Worm (Caenorhabditis elegans) whole organism, young adult: Measurements from ENCODE around the gene vamp-7.

Source experiments
- ama-1 ChIP-seq, 3 experiments: fragments of 150-350 bp in 1 of 3; sonication (generic microtip) in 2 of 3; optimal IDR thresholded peaks; 2 replicates each; lab custom pipeline; 2014 to 2018; ENCODE audit warnings: missing biosample characterization in 2 of 3, missing genetic modification characterization in 2 of 3, missing genetic modification reagents in 2 of 3
- athp-1 ChIP-seq: sonication (generic microtip); optimal IDR thresholded peaks from 2 replicates; lab custom pipeline; 2017; ENCODE audit warnings: mild to moderate bottlenecking, missing genetic modification characterization, missing compliant biosample characterization
- dpl-1 ChIP-seq: fragments of 150-350 bp; optimal IDR thresholded peaks from 2 replicates; lab custom pipeline; 2014; ENCODE audit warnings: missing biosample characterization, missing genetic modification reagents, missing genetic modification characterization
- him-1 ChIP-seq: sonication (generic microtip); optimal IDR thresholded peaks from 2 replicates; lab custom pipeline; 2016; ENCODE audit warnings: missing genotype, missing genetic modification reagents, missing genetic modification characterization, missing compliant biosample characterization
- lin-35 ChIP-seq, 3 experiments: fragments of 150-350 bp in 2 of 3; sonication (generic microtip) in 1 of 3; optimal IDR thresholded peaks; 2 replicates each; lab custom pipeline; 2014 to 2018; ENCODE audit warnings: missing biosample characterization in 3 of 3, missing genetic modification characterization in 3 of 3, missing genetic modification reagents in 3 of 3
- mxl-1 ChIP-seq: sonication (generic microtip); optimal IDR thresholded peaks from 2 replicates; lab custom pipeline; 2016; ENCODE audit warnings: missing genetic modification characterization, missing compliant biosample characterization
- nhr-80 ChIP-seq: sonication (generic microtip); optimal IDR thresholded peaks from 2 replicates; lab custom pipeline; 2016; ENCODE audit warnings: missing genetic modification characterization, missing compliant biosample characterization
- pha-4 ChIP-seq: fragments of 150-350 bp; sonication (generic microtip); optimal IDR thresholded peaks from 2 replicates; lab custom pipeline; 2014; ENCODE audit warnings: missing biosample characterization, missing genetic modification reagents, missing genetic modification characterization
- rec-8 ChIP-seq, 2 experiments: sonication (generic microtip); optimal IDR thresholded peaks; 2 replicates each; lab custom pipeline; 2016; ENCODE audit warnings: mild to moderate bottlenecking in 2 of 2, missing genetic modification characterization in 2 of 2, missing genetic modification reagents in 2 of 2, missing genotype in 2 of 2, missing biosample characterization in 1 of 2, missing compliant biosample characterization in 1 of 2, moderate library complexity in 1 of 2
- snpc-4 ChIP-seq, 5 experiments: fragments of 150-350 bp in 1 of 5; sonication (generic microtip) in 4 of 5; optimal IDR thresholded peaks; 2 replicates each; lab custom pipeline; 2014 to 2018; ENCODE audit warnings: missing genetic modification characterization in 5 of 5, missing biosample characterization in 3 of 5, antibody characterized with exemption in 2 of 5, mild to moderate bottlenecking in 2 of 5, missing compliant biosample characterization in 2 of 5, missing genotype in 2 of 5, moderate library complexity in 2 of 5, missing genetic modification reagents in 1 of 5
- tlf-1 ChIP-seq: fragments of 200-800 bp; sonication (Bioruptor generic); optimal IDR thresholded peaks from 2 replicates; lab custom pipeline; 2018; ENCODE audit warnings: mild to moderate bottlenecking, missing genetic modification characterization, missing compliant biosample characterization
- unc-62 ChIP-seq: fragments of 150-350 bp; optimal IDR thresholded peaks from 2 replicates; lab custom pipeline; 2014; ENCODE audit warnings: missing biosample characterization, missing genetic modification reagents, missing genetic modification characterization

DNA sequence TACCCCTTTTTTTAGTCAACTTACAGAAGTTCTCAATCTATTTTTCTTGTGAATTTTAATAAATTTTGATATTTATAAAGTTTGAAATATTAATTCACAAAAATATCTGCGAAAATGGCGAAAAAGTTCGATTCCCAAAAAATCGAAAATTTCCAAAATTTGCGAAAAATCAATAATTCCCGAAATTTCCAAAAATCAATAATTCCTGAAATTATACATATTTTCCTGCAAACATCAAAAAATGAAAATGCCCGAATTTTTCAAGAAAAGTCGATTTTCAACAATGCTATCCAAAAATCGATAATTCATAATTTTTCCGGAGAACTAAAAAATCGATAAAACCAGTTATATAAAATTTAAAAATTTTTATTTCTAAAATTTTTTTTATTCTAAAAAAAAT is 42.2 kb downstream of the vamp-7 start:
- TF ChIP-seq dpl-1 (GFP tag; lab: Kevin White, UChicago): no peak
- TF ChIP-seq pha-4 (tag; lab: Kevin White, UChicago): no peak
- no peak for TF ChIP-seq rec-8 (tag; optimal IDR thresholded peaks at IDR 0.05; lab: Kevin White, UChicago)
- TF ChIP-seq him-1: peak; percentile 17
- no peak for TF ChIP-seq mxl-1 (tag; lab: Kevin White, UChicago)
- TF ChIP-seq athp-1 (tag; lab: Kevin White, UChicago): no peak
- no peak for TF ChIP-seq tlf-1 (GFP tag; lab: Kevin White, UChicago)
- no peak for TF ChIP-seq unc-62
- TF ChIP-seq snpc-4 (GFP tag; optimal IDR thresholded peaks at IDR 0.05; lab: Kevin White, UChicago): no peak
- no peak for TF ChIP-seq snpc-4 (tag; optimal IDR thresholded peaks at IDR 0.05; lab: Kevin White, UChicago)
- no peak for TF ChIP-seq nhr-80 (tag; lab: Kevin White, UChicago)
- TF ChIP-seq lin-35 (GFP tag; optimal IDR thresholded peaks at IDR 0.05; lab: Kevin White, UChicago): no peak
- TF ChIP-seq ama-1 (optimal IDR thresholded peaks at IDR 0.05; lab: Kevin White, UChicago): no peak
- no peak for TF ChIP-seq ama-1 (GFP tag; optimal IDR thresholded peaks at IDR 0.05; lab: Kevin White, UChicago)
